Fruit fly (Drosophila melanogaster) whole organism, embryonic: ENCODE data around the gene CG16772.

Experiments used
- Ada2b ChIP-seq: fragments of 200-800 bp; sonication (Bioruptor generic); IDR thresholded peaks from 2 replicates; pipeline ENCODE4 v1.3.6; 2022; ENCODE audit warnings: missing biosample characterization, missing genetic modification characterization
- Asciz ChIP-seq: fragments of 200-800 bp; sonication (Bioruptor generic); optimal IDR thresholded peaks from 2 replicates; lab custom pipeline; 2017; ENCODE audit warnings: missing biosample characterization, mild to moderate bottlenecking, missing genetic modification characterization, missing genetic modification reagents
- Awh ChIP-seq: fragments of 200-800 bp; sonication (Bioruptor generic); IDR thresholded peaks from 2 replicates; pipeline ENCODE4, ENCODE4 v1.3.6; 2022; ENCODE audit warnings: missing biosample characterization, missing genetic modification characterization
- Bgb ChIP-seq: fragments of 200-800 bp; sonication (Bioruptor generic); IDR thresholded peaks from 2 replicates; pipeline ENCODE4 v1.3.6; 2022; ENCODE audit warnings: missing biosample characterization, missing genetic modification characterization; ENCODE audit not compliant: partially characterized antibody
- Blimp-1 ChIP-seq: fragments of 200-800 bp; sonication (Bioruptor generic); optimal IDR thresholded peaks from 3 replicates; lab custom pipeline; 2018; ENCODE audit warnings: missing biosample characterization, missing genetic modification characterization, mild to moderate bottlenecking, moderate library complexity, missing genetic modification reagents
- BtbVII ChIP-seq: fragments of 200-800 bp; sonication (Bioruptor generic); optimal IDR thresholded peaks from 3 replicates; lab custom pipeline; 2017; ENCODE audit warnings: missing biosample characterization, mild to moderate bottlenecking, missing genetic modification characterization
- CG11085 ChIP-seq: fragments of 200-800 bp; sonication (Bioruptor generic); IDR thresholded peaks from 2 replicates; pipeline ENCODE4 v1.3.6; 2022; ENCODE audit warnings: missing biosample characterization, missing genetic modification characterization
- CG11456 ChIP-seq: fragments of 200-800 bp; sonication (Bioruptor generic); IDR thresholded peaks from 3 replicates; pipeline ENCODE4 v1.3.6; 2022; ENCODE audit warnings: missing biosample characterization, missing genetic modification characterization
- CG12104 ChIP-seq: fragments of 200-800 bp; sonication (Bioruptor generic); optimal IDR thresholded peaks from 3 replicates; lab custom pipeline; 2016; ENCODE audit warnings: missing biosample characterization, missing genetic modification characterization
- CG1233 ChIP-seq: fragments of 200-800 bp; sonication (Bioruptor generic); optimal IDR thresholded peaks from 4 replicates; lab custom pipeline; 2018; ENCODE audit warnings: missing biosample characterization, mild to moderate bottlenecking, missing genetic modification characterization
- CG12769 ChIP-seq: fragments of 200-800 bp; sonication (Bioruptor generic); optimal IDR thresholded peaks from 2 replicates; lab custom pipeline; 2019; ENCODE audit warnings: missing biosample characterization, mild to moderate bottlenecking, missing genetic modification characterization, moderate library complexity
- CG14441 ChIP-seq: fragments of 200-800 bp; sonication (Bioruptor generic); IDR thresholded peaks from 2 replicates; pipeline ENCODE4 v1.3.6; 2022; ENCODE audit warnings: missing biosample characterization, missing genetic modification characterization
- CG16779 ChIP-seq: fragments of 200-800 bp; sonication (Bioruptor generic); IDR thresholded peaks from 2 replicates; pipeline ENCODE4 v1.3.6; 2022; ENCODE audit warnings: missing biosample characterization, missing genetic modification characterization
- CG3065 ChIP-seq: fragments of 200-800 bp; sonication (Bioruptor generic); optimal IDR thresholded peaks from 2 replicates; lab custom pipeline; 2016; ENCODE audit warnings: missing biosample characterization, missing genetic modification characterization
- CG3726 ChIP-seq: fragments of 200-800 bp; sonication (Bioruptor generic); IDR thresholded peaks from 3 replicates; pipeline ENCODE4, ENCODE4 v1.3.6; 2022; ENCODE audit warnings: missing biosample characterization, missing genetic modification characterization
- CG5180 ChIP-seq: fragments of 200-800 bp; sonication (Bioruptor generic); optimal IDR thresholded peaks from 3 replicates; lab custom pipeline; 2017; ENCODE audit warnings: missing biosample characterization, missing genetic modification characterization, mild to moderate bottlenecking, moderate library complexity, missing genetic modification reagents
- CG5953 ChIP-seq: fragments of 200-800 bp; sonication (Bioruptor generic); IDR thresholded peaks from 2 replicates; pipeline ENCODE4 v1.3.6; 2022; ENCODE audit warnings: missing biosample characterization, missing genetic modification characterization
- CG6272 ChIP-seq: fragments of 200-800 bp; sonication (Bioruptor generic); IDR thresholded peaks from 2 replicates; pipeline ENCODE4 v1.3.6; 2022; ENCODE audit warnings: missing biosample characterization, missing genetic modification characterization
- Deaf1 ChIP-seq: fragments of 200-800 bp; optimal IDR thresholded peaks from 3 replicates; lab custom pipeline; 2019; ENCODE audit warnings: missing biosample characterization, mild to moderate bottlenecking, missing genetic modification characterization, moderate library complexity
- Dll ChIP-seq: fragments of 200-800 bp; sonication (Bioruptor generic); IDR thresholded peaks from 4 replicates; pipeline ENCODE4 v1.3.6; 2022; ENCODE audit warnings: missing biosample characterization, missing genetic modification characterization; ENCODE audit not compliant: partially characterized antibody
- ERR ChIP-seq: fragments of 200-800 bp; sonication (Bioruptor generic); optimal IDR thresholded peaks from 2 replicates; lab custom pipeline; 2016; ENCODE audit warnings: missing biosample characterization, missing genetic modification characterization
- Elba2 ChIP-seq: fragments of 200-800 bp; sonication (Bioruptor generic); optimal IDR thresholded peaks from 3 replicates; lab custom pipeline; 2016; ENCODE audit warnings: missing biosample characterization, missing genetic modification characterization
- Neu2 ChIP-seq: fragments of 200-800 bp; sonication (Bioruptor generic); optimal IDR thresholded peaks from 3 replicates; lab custom pipeline; 2016; ENCODE audit warnings: missing biosample characterization, missing genetic modification characterization, borderline replicate concordance
- Oaz ChIP-seq: fragments of 200-800 bp; sonication (Bioruptor generic); IDR thresholded peaks from 2 replicates; pipeline ENCODE4 v1.3.6; 2022; ENCODE audit warnings: missing biosample characterization, missing genetic modification characterization
- Poxn ChIP-seq: fragments of 200-800 bp; sonication (Bioruptor generic); IDR thresholded peaks from 2 replicates; pipeline ENCODE4 v1.3.6; 2022; ENCODE audit warnings: missing biosample characterization, missing genetic modification characterization
- Ptx1 ChIP-seq: fragments of 200-800 bp; sonication (Bioruptor generic); IDR thresholded peaks from 2 replicates; pipeline ENCODE4 v1.3.6; 2022; ENCODE audit warnings: missing biosample characterization, missing genetic modification characterization
- Ravus ChIP-seq: fragments of 200-800 bp; sonication (Bioruptor generic); IDR thresholded peaks from 2 replicates; pipeline ENCODE4 v1.3.6; 2022; ENCODE audit warnings: missing biosample characterization, missing genetic modification characterization
- Rfx ChIP-seq: fragments of 200-800 bp; sonication (Bioruptor generic); IDR thresholded peaks from 2 replicates; pipeline ENCODE4 v1.3.6; 2022; ENCODE audit warnings: missing biosample characterization, missing genetic modification characterization
- Side ChIP-seq: fragments of 200-800 bp; sonication (Bioruptor generic); optimal IDR thresholded peaks from 2 replicates; lab custom pipeline; 2016; ENCODE audit warnings: missing biosample characterization, missing genetic modification characterization
- Sox102F ChIP-seq: fragments of 200-800 bp; sonication (Bioruptor generic); optimal IDR thresholded peaks from 2 replicates; lab custom pipeline; 2018; ENCODE audit warnings: missing biosample characterization, mild to moderate bottlenecking, missing genetic modification characterization, moderate library complexity
- ash1 ChIP-seq: fragments of 200-800 bp; sonication (Bioruptor generic); optimal IDR thresholded peaks from 2 replicates; lab custom pipeline; 2018; ENCODE audit warnings: missing biosample characterization, mild to moderate bottlenecking, missing genetic modification characterization
- btn ChIP-seq: fragments of 200-800 bp; sonication (Bioruptor generic); optimal IDR thresholded peaks from 2 replicates; lab custom pipeline; 2016; ENCODE audit warnings: missing biosample characterization, missing genetic modification characterization
- dmrt11E ChIP-seq: fragments of 200-800 bp; sonication (Bioruptor generic); optimal IDR thresholded peaks from 3 replicates; lab custom pipeline; 2018; ENCODE audit warnings: missing biosample characterization, mild to moderate bottlenecking, missing genetic modification characterization, moderate library complexity
- eve ChIP-seq, 2 experiments: fragments of >200 bp; optimal IDR thresholded peaks; 2 replicates each; lab custom pipeline; 2017; ENCODE audit warnings: missing biosample characterization in 2 of 2, missing genetic modification characterization in 2 of 2
- ind ChIP-seq: fragments of 200-800 bp; sonication (Bioruptor generic); optimal IDR thresholded peaks from 3 replicates; lab custom pipeline; 2016; ENCODE audit warnings: missing biosample characterization, missing genetic modification characterization
- jigr1 ChIP-seq: fragments of 200-800 bp; sonication (Bioruptor generic); IDR thresholded peaks from 3 replicates; pipeline ENCODE4 v1.3.6; 2022; ENCODE audit warnings: missing biosample characterization, missing genetic modification characterization
- nmo ChIP-seq: fragments of 200-800 bp; sonication (Bioruptor generic); optimal IDR thresholded peaks from 2 replicates; lab custom pipeline; 2018; ENCODE audit warnings: missing biosample characterization, mild to moderate bottlenecking, missing genetic modification characterization, moderate library complexity
- odd ChIP-seq: fragments of 200-800 bp; sonication (Bioruptor generic); optimal IDR thresholded peaks from 2 replicates; lab custom pipeline; 2017; ENCODE audit warnings: missing biosample characterization, mild to moderate bottlenecking, missing genetic modification characterization
- otp ChIP-seq: fragments of 200-800 bp; sonication (Bioruptor generic); IDR thresholded peaks from 3 replicates; pipeline ENCODE4, ENCODE4 v1.3.6; 2022; ENCODE audit warnings: missing biosample characterization, missing genetic modification characterization
- prd ChIP-seq, 3 experiments: fragments of >200 bp in 2 of 3; fragments of 200-800 bp in 1 of 3; sonication (Bioruptor generic) in 1 of 3; optimal IDR thresholded peaks in 2 of 3; IDR thresholded peaks in 1 of 3; 2 replicates in 2 of 3; 3 replicates in 1 of 3; pipeline versions ENCODE4 v1.3.6 to Lab custom; 2017 to 2022; ENCODE audit warnings: missing biosample characterization in 1 of 3, missing genetic modification characterization in 1 of 3
- ranshi ChIP-seq: fragments of 200-800 bp; sonication (Bioruptor generic); IDR thresholded peaks from 2 replicates; pipeline ENCODE4 v1.3.6; 2022; ENCODE audit warnings: missing biosample characterization, missing genetic modification characterization
- repo ChIP-seq: fragments of 200-800 bp; sonication (Bioruptor generic); optimal IDR thresholded peaks from 2 replicates; lab custom pipeline; 2016; ENCODE audit warnings: missing biosample characterization, missing genetic modification characterization
- sens ChIP-seq: fragments of 200-800 bp; sonication (Bioruptor generic); peaks from one replicate; lab custom pipeline; 2016; ENCODE audit warnings: missing biosample characterization, missing genetic modification characterization
- so ChIP-seq: fragments of 200-800 bp; sonication (Bioruptor generic); IDR thresholded peaks from 3 replicates; pipeline ENCODE4 v1.3.6; 2022; ENCODE audit warnings: missing biosample characterization, missing genetic modification characterization
- tna ChIP-seq: fragments of 200-800 bp; sonication (Bioruptor generic); IDR thresholded peaks from 2 replicates; pipeline ENCODE4 v1.3.6; 2022; ENCODE audit warnings: missing biosample characterization, missing genetic modification characterization; ENCODE audit not compliant: partially characterized antibody
- twi ChIP-seq: fragments of 200-800 bp; optimal IDR thresholded peaks from 2 replicates; lab custom pipeline; 2019; ENCODE audit warnings: missing biosample characterization, mild to moderate bottlenecking, missing genetic modification characterization, moderate library complexity
- vvl ChIP-seq: fragments of 200-800 bp; sonication (Bioruptor generic); IDR thresholded peaks from 2 replicates; pipeline ENCODE4 v1.3.6; 2022; ENCODE audit warnings: missing biosample characterization, missing genetic modification characterization
- z ChIP-seq: fragments of 200-800 bp; sonication (Bioruptor generic); IDR thresholded peaks from 3 replicates; pipeline ENCODE4 v1.3.6; 2022; ENCODE audit warnings: missing biosample characterization, missing genetic modification characterization

Gene CG16772

DNA sequence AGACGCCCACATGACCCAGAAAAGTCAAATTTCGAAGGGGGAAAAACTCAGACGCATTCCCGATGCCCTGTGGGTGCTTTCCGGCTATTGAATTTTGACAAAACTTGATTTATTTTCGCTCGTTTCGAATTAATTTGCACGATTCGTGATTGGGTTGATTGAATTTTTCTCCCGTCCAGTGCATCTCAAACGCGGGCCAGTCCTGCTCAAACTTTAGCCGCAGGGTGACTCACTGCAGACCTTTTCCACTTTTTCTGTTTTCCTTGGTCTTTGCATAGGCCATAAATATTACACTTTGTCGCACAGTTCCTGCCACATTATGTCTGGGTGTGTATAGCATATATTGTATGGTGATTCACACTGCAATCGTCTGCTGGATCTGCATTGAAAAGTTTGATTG is 19.4 kb upstream of the CG16772 start (continued):
- TF ChIP-seq CG11456 (GFP tag; lab: Robert Waterston, UW) = no peak
- no peak for TF ChIP-seq CG14441
- TF ChIP-seq Ada2b (GFP tag; lab: Robert Waterston, UW) = no peak

DNA sequence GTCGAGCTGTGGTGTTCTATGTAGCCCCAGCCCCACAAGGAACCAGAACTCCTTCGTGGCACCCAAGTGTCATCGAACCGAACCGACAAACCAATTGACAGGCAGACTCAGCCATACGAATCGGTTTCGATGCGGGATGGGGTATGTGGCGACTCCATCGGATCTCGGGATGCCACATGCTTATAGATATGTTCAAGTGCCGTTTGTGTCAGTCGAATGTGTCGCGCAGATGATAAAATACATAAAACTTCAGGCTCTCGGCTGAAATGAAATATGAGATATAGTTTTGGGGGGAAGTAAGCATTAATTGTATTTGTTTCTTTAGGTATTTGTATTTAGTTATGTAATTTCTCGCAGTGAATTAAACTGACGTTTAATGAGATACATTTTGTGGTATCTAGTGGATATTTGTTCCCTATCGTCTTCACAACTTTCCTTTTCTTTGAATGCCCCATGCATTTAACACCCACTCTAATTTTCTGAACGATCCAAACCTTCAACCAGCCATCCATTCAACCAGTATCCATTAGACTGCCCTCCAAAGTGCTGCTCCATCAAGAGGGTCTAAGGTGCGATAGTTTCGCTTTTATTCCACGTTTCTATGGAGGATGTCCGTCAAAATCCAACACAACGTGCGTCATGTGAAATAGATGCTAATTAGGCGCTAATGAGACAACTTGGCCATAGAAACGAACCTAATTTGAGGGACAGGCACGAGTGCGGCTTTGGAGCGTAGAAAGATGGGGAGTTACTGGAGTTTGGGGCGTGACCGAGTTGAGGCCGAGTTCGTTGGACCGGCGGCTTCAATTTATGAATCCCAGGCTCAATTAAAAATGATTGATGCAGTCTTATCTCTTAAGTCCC is 17.9 kb upstream of the CG16772 start:
- TF ChIP-seq Ravus (no peak), Deaf1 (tag; lab: Kevin White, UChicago) (no peak), ind (no peak), odd (GFP tag; lab: Kevin White, UChicago) (no peak), z (GFP tag; lab: Robert Waterston, UW) (no peak), Oaz (no peak), repo (GFP tag; lab: Kevin White, UChicago) (no peak), btn (GFP tag; lab: Kevin White, UChicago) (no peak), Asciz (GFP tag; lab: Kevin White, UChicago) (no peak), nmo (no peak), ash1 (GFP tag; lab: Kevin White, UChicago) (no peak), otp (peak; percentile 69; the same call in 2 of the 3 replicates), CG12769 (tag; lab: Kevin White, UChicago) (peak; percentile 9), CG12104 (no peak), dmrt11E (no peak), Poxn (no peak), sens (peak; percentile 29), vvl (GFP tag; lab: Robert Waterston, UW) (0 out of 2 replicates have a peak, but pooled peaks have one; percentile 29), CG6272 (GFP tag; lab: Robert Waterston, UW) (no peak), CG5953 (GFP tag; lab: Robert Waterston, UW) (0 out of 2 replicates have a peak, but pooled peaks have one; percentile 5), CG5180 (GFP tag; lab: Kevin White, UChicago) (no peak), Sox102F (no peak), Dll (0 out of 4 replicates have a peak, but pooled peaks have one; percentile 35), Elba2 (GFP tag; lab: Kevin White, UChicago) (no peak), Side (GFP tag; lab: Kevin White, UChicago) (no peak), eve (GFP tag; optimal IDR thresholded peaks at IDR 0.05; lab: Kevin White, UChicago) (peak in 1 of 2 experiments; percentile 25), CG3726 (GFP tag; lab: Robert Waterston, UW) (no peak), ranshi (GFP tag; lab: Robert Waterston, UW) (no peak), prd (optimal IDR thresholded peaks at IDR 0.05; lab: Kevin White, UChicago) (no peak), prd (GFP tag; IDR thresholded peaks at IDR 0.05; lab: Robert Waterston, UW) (no peak), CG3065 (GFP tag; lab: Kevin White, UChicago) (no peak), CG1233 (GFP tag; lab: Kevin White, UChicago) (no peak), jigr1 (no peak), Bgb (GFP tag; lab: Robert Waterston, UW) (no peak), Awh (GFP tag; lab: Robert Waterston, UW) (peak; percentile 78), tna (no peak), so (GFP tag; lab: Robert Waterston, UW) (no peak), twi (peak; percentile 91), CG11085 (GFP tag; lab: Robert Waterston, UW) (no peak), ERR (GFP tag; lab: Kevin White, UChicago) (no peak), Neu2 (no peak), BtbVII (GFP tag; lab: Kevin White, UChicago) (no peak), CG16779 (GFP tag; lab: Robert Waterston, UW) (no peak), Blimp-1 (GFP tag; lab: Kevin White, UChicago) (peak; percentile 91), Rfx (GFP tag; lab: Robert Waterston, UW) (no peak), Ptx1 (no peak)
